Worm (Caenorhabditis elegans) whole organism, mixed stage, embryonic: ENCODE measurements around the gene mlt-8.

Experiments used
- ceh-39 ChIP-seq: fragments of 150-350 bp; optimal IDR thresholded peaks from 2 replicates; lab custom pipeline; 2014; ENCODE audit warnings: missing biosample characterization, missing genetic modification characterization
- ces-1 ChIP-seq: fragments of 150-350 bp; optimal IDR thresholded peaks from 2 replicates; lab custom pipeline; 2014; ENCODE audit warnings: missing biosample characterization, missing genetic modification reagents, missing genetic modification characterization
- flh-1 ChIP-seq: fragments of 200-800 bp; sonication (Bioruptor generic); optimal IDR thresholded peaks from 2 replicates; lab custom pipeline; 2018; ENCODE audit warnings: mild to moderate bottlenecking, missing genetic modification characterization, moderate library complexity, missing compliant biosample characterization
- mab-5 ChIP-seq: fragments of 150-350 bp; optimal IDR thresholded peaks from 2 replicates; lab custom pipeline; 2014; ENCODE audit warnings: missing biosample characterization, missing genetic modification characterization
- mls-2 ChIP-seq: sonication (generic microtip); optimal IDR thresholded peaks from 2 replicates; lab custom pipeline; 2016; ENCODE audit warnings: mild to moderate bottlenecking, missing genetic modification characterization, moderate library complexity, missing compliant biosample characterization
- nhr-28 ChIP-seq: fragments of 150-350 bp; optimal IDR thresholded peaks from 2 replicates; lab custom pipeline; 2014; ENCODE audit warnings: missing biosample characterization, missing genetic modification characterization
- snpc-4 ChIP-seq: fragments of 150-350 bp; optimal IDR thresholded peaks from 2 replicates; lab custom pipeline; 2014; ENCODE audit warnings: missing biosample characterization, missing genetic modification characterization
- unc-39 ChIP-seq: fragments of 150-350 bp; optimal IDR thresholded peaks from 2 replicates; lab custom pipeline; 2014; ENCODE audit warnings: missing biosample characterization, missing genetic modification characterization

DNA sequence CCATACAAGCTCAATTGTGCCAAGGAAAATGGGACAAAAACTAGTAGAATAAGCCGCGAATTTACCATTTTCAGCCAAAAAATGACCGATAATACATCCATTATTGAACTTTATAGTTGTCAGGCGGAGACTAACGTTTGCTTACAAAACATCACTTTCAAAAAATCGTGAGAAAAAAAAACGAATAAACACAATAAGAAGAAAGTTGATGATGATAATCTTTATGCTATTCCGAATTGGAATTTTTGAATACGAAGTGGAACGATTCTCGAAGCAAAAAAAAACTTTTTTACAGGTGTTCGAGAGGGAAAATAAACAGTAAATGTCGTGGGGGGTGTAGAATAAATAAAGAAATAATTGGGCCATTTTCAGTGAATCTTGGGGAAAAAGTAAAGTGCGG lies 5.7 kb upstream of the mlt-8 start, which contains the start of gene W08F4.7:
- TF ChIP-seq nhr-28, result no peak
- TF ChIP-seq mls-2 (tag; lab: Kevin White, UChicago), result no peak
- no peak for TF ChIP-seq flh-1
- no peak for TF ChIP-seq ces-1 (GFP tag; lab: Kevin White, UChicago)
- no peak for TF ChIP-seq unc-39 (tag; lab: Kevin White, UChicago)
- no peak for TF ChIP-seq mab-5 (tag; lab: Kevin White, UChicago)
- TF ChIP-seq ceh-39 (tag; lab: Kevin White, UChicago), result no peak
- no peak for TF ChIP-seq snpc-4 (tag; lab: Kevin White, UChicago)
